Fruit fly (Drosophila melanogaster) Kc167 (cell line): Measurements from ENCODE around the gene CG32625.

ENCODE experiments used
- Myc ChIP-seq: fragments of >200 bp; optimal IDR thresholded peaks from 2 replicates; lab custom pipeline; 2017; ENCODE audit warnings: missing external identifiers
- Sin3A ChIP-seq: fragments of >200 bp; optimal IDR thresholded peaks from 2 replicates; lab custom pipeline; 2018; ENCODE audit warnings: missing external identifiers
- h ChIP-seq: fragments of >200 bp; optimal IDR thresholded peaks from 3 replicates; lab custom pipeline; 2018; ENCODE audit warnings: missing external identifiers
- insv ChIP-seq: fragments of >200 bp; optimal IDR thresholded peaks from 3 replicates; lab custom pipeline; 2018; ENCODE audit warnings: missing external identifiers
- psq ChIP-seq: fragments of >200 bp; optimal IDR thresholded peaks from 2 replicates; lab custom pipeline; 2017; ENCODE audit warnings: missing external identifiers
- ttk ChIP-seq: sonication (Bioruptor generic); optimal IDR thresholded peaks from 2 replicates; lab custom pipeline; 2017; ENCODE audit warnings: missing external identifiers

Gene CG32625

DNA sequence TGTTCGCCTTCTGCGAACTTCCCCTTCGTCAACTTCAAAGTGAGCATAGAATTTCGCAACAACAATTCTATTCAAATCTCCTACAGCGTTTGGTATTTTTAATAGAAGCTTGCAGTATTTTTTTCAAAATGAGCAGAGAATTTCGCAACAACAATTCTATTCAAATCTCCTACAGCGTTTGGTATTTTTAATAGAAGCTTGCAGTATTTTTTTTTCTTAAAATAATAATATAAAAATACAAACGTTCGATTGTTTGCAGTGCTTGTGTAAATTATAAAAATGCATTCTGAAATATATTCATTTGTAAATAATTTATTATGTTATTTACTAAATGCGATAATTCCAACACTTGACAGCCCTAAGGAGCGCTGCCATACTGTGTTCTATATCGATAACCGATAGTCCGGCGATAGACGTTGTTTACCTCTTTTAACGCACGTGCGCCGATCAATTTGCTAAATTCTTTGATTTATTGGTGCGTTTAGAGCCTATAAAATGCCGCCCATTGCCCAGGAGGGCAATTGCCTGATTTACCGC lies at the start of gene CG32625, which contains the start of gene Rtc1:
Gene CG32625, minus strand, starts transcription at position 51 of the 537 bp plus-strand sequence.
Gene Rtc1, plus strand, starts transcription at position 404 of the 537 bp plus-strand sequence.
- TF ChIP-seq ttk (lab: Kevin White, UChicago), result no peak
- no peak for TF ChIP-seq h
- TF ChIP-seq Myc (lab: Kevin White, UChicago), result no peak
- TF ChIP-seq psq (lab: Kevin White, UChicago), result no peak
- no peak for TF ChIP-seq Sin3A (lab: Kevin White, UChicago)
- TF ChIP-seq insv, result no peak

dm6 chrX:13805554-13805953 lies 48.9 kb upstream of the CG32625 start:
- TF ChIP-seq psq (lab: Kevin White, UChicago) (no peak), ttk (lab: Kevin White, UChicago) (no peak), h (no peak), Sin3A (lab: Kevin White, UChicago) (no peak), Myc (lab: Kevin White, UChicago) (no peak), insv (no peak)

- TF ChIP-seq insv, result no peak
- no peak for TF ChIP-seq ttk (lab: Kevin White, UChicago)
- no peak for TF ChIP-seq Myc (lab: Kevin White, UChicago)
- no peak for TF ChIP-seq psq (lab: Kevin White, UChicago)
- TF ChIP-seq Sin3A (lab: Kevin White, UChicago), result no peak
- no peak for TF ChIP-seq h
These were observed 47.8 kb upstream of the CG32625 start for dm6 chrX:13804398-13804797.

DNA sequence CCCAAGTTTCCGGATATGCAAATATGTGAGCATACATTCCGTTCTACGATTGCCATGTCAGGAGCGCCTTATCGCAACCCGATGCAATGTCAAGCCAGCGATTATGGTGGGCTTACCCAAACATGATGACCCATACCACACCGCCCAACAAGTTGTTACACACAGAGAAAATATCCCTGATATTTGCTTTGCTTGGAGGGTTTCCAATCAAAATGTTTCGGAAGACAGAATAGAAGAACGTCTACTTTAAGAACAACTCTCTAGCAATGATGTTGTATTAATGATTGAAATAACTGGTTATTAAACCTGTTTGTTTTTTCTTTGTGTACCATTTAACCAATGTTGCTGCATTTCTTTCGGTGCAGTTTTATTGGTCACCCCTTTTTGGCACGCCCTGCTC lies 44.1 kb upstream of the CG32625 start:
- no peak for TF ChIP-seq insv
- TF ChIP-seq psq (lab: Kevin White, UChicago), result no peak
- TF ChIP-seq Myc (lab: Kevin White, UChicago), result no peak
- no peak for TF ChIP-seq h
- TF ChIP-seq Sin3A (lab: Kevin White, UChicago), result no peak
- TF ChIP-seq ttk (lab: Kevin White, UChicago), result no peak

DNA sequence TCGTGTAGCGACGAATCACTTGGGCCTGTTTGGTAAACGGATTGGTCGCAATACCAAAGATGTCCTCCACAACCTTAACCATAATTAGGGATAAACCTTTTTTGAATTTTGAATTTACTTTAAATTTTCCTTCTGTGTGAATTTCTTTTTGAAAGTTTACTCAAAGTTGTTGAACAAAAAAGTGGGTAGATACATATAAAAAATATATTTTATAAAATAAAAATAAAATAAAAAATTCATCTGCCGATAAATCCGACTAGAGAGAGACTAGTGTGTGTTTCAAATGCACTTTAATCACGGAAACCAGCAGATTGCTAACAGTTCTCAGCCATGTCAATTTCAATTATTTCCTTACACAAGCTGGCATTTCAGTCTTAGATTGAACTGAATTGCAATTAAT lies 40.9 kb upstream of the CG32625 start, which contains the start of gene CG10996:
Gene CG10996, minus strand, starts transcription at position 101 of the 400 bp plus-strand sequence.
- TF ChIP-seq h (no peak), ttk (lab: Kevin White, UChicago) (no peak), insv (no peak), Myc (lab: Kevin White, UChicago) (no peak), Sin3A (lab: Kevin White, UChicago) (no peak)

DNA sequence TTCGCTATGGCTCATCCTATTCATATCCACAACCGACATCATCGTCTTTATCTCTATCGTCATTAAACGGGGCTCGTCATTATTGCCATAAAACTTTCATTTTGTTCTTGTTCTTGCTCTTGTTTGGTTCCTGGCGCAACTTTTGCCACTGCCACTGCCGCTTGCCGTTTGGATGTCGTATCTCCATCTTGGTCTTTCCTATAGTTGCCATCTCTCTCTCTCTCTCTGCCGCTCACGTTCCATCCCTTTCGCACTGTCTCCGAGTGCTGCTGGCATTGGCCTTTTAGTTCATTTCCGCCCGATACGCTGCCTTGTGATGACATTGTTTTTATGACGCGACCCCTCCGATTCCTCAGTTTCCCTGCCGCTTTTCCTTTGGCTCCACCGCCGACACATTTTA lies 35.8 kb upstream of the CG32625 start:
- TF ChIP-seq Sin3A (lab: Kevin White, UChicago) (no peak), ttk (lab: Kevin White, UChicago) (no peak), psq (lab: Kevin White, UChicago) (no peak)

DNA sequence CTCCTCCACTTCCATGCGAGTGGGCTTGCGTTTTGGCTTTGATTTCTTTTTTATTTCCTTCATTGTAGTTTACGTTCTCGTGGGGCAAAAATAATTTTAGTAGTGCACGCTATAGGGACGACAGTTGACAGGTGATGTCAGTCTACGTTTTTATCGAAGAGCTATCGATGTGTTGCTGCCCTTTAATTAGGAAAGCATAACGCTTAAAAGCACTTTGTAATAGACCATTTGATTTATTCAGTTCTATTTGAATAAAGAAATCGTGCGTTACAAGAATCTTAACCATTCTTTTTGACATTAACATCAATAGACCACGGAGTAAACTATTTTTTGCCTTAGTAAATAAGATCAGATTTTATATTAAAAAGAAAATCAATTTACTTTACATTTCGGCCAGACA lies 34.4 kb upstream of the CG32625 start, which contains the start of gene CG10993:
Gene CG10993, minus strand, starts transcription at position 101 of the 400 bp plus-strand sequence.
- TF ChIP-seq h, result no peak
- no peak for TF ChIP-seq Myc (lab: Kevin White, UChicago)
- no peak for TF ChIP-seq ttk (lab: Kevin White, UChicago)
- TF ChIP-seq Sin3A (lab: Kevin White, UChicago), result no peak
- no peak for TF ChIP-seq insv
- no peak for TF ChIP-seq psq (lab: Kevin White, UChicago)

DNA sequence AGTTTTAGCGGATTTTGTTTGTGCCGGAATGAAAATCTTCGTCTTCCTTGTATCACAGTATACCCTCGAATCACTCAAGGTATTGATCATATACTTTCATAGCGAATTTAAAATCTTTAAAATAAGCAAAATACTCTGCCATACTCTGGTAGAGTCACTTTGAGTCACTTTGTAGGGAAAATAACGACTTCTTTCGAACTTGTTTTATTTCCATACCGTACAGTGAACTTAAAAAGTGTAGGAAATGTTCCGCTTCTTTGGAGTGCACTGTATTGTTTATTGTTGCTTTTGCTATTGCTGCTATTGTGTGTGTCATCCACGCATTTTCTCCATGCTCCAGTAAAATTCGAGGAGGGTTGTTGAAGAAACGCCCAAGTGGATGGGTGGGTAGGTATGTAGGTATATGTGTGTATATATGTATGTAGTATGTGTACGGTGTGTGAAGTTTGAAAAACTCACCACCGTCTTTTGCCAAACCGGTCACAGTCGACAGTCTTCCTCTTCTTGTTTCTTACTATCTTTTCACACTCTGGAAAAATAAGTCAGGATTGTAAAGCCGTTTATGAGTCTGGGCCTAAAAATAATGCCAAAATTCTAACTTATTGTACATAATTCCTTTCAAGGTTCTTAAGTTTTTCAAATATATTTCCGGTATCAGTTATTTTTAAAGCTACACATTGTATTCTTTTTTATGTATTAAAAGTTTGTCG lies 32.5 kb upstream of the CG32625 start:
- TF ChIP-seq Myc (lab: Kevin White, UChicago), result no peak
- no peak for TF ChIP-seq h
- TF ChIP-seq Sin3A (lab: Kevin White, UChicago), result no peak
- no peak for TF ChIP-seq insv
- no peak for TF ChIP-seq psq (lab: Kevin White, UChicago)
- TF ChIP-seq ttk (lab: Kevin White, UChicago), result no peak

- no peak for TF ChIP-seq Sin3A (lab: Kevin White, UChicago)
- no peak for TF ChIP-seq Myc (lab: Kevin White, UChicago)
- no peak for TF ChIP-seq ttk (lab: Kevin White, UChicago)
- TF ChIP-seq h, result no peak
- no peak for TF ChIP-seq insv
- TF ChIP-seq psq (lab: Kevin White, UChicago), result no peak
These were observed 30.7 kb upstream of the CG32625 start for dm6 chrX:13787282-13787850.

dm6 chrX:13786037-13786667 lies 29.5 kb upstream of the CG32625 start:
- no peak for TF ChIP-seq Myc (lab: Kevin White, UChicago)
- no peak for TF ChIP-seq insv
- TF ChIP-seq psq (lab: Kevin White, UChicago), result no peak
- no peak for TF ChIP-seq h
- no peak for TF ChIP-seq Sin3A (lab: Kevin White, UChicago)
- no peak for TF ChIP-seq ttk (lab: Kevin White, UChicago)

dm6 chrX:13783958-13784907 lies 27.6 kb upstream of the CG32625 start:
- no peak for TF ChIP-seq h
- no peak for TF ChIP-seq Myc (lab: Kevin White, UChicago)
- no peak for TF ChIP-seq psq (lab: Kevin White, UChicago)
- TF ChIP-seq Sin3A (lab: Kevin White, UChicago), result no peak
- TF ChIP-seq insv, result no peak
- no peak for TF ChIP-seq ttk (lab: Kevin White, UChicago)
